Worm (Caenorhabditis elegans): Measurements from ENCODE around the gene fum-1.
"Not testable (repeated sequence)": the region's sequence is repeated elsewhere in the genome, so short reads cannot be mapped to it uniquely, and the experiment has no call there.

Gene fum-1

DNA sequence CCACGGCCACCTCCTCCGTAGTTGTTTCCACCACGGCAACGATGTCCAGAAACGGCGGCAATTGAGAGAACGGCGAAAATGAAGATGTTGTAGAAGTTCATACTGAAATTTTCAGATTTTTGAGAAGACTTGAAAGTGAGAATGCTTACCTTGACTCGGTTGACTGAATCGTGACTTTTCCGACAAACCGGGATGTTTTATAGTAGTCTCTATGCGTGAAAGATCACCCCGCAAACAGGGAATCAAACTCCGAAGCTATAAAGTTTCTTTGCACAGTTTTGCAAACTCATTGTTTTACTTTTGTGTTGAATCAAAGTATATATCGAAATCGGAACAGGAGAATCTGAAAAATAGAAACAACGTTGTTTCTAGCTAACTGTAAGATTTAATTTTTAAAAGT, 3.1 kb upstream of the fum-1 start, which contains the start of gene fipr-20:
fipr-20 (minus strand) TSS at position 101 of the 400 bp plus-strand sequence.
- TF ChIP-seq ztf-1 (GFP tag; conservative IDR thresholded peaks at IDR 0.05): no peak
- TF ChIP-seq nhr-25 (tag; optimal IDR thresholded peaks at IDR 0.05): no peak
- no peak for TF ChIP-seq nhr-11 (tag; optimal IDR thresholded peaks at IDR 0.05)
- no peak for TF ChIP-seq lsy-2 (tag; optimal IDR thresholded peaks at IDR 0.05)
- TF ChIP-seq peb-1 (tag; optimal IDR thresholded peaks at IDR 0.05): no peak
- no peak for TF ChIP-seq lin-39 (tag; optimal IDR thresholded peaks at IDR 0.05)
- TF ChIP-seq unc-62 (GFP tag; optimal IDR thresholded peaks at IDR 0.05): no peak
- no peak for TF ChIP-seq snpc-4 (tag; optimal IDR thresholded peaks at IDR 0.05)
- TF ChIP-seq fos-1 (tag; optimal IDR thresholded peaks at IDR 0.05): no peak
- TF ChIP-seq nhr-23 (tag; optimal IDR thresholded peaks at IDR 0.05): no peak
- TF ChIP-seq unc-39 (tag; optimal IDR thresholded peaks at IDR 0.05): no peak
- TF ChIP-seq ama-1 (optimal IDR thresholded peaks at IDR 0.05): no peak
- no peak for TF ChIP-seq nhr-10 (tag; optimal IDR thresholded peaks at IDR 0.05)
- no peak for TF ChIP-seq nhr-12 (tag; optimal IDR thresholded peaks at IDR 0.05)
- no peak for TF ChIP-seq sma-3 (GFP tag; optimal IDR thresholded peaks at IDR 0.05)
- no peak for TF ChIP-seq mbf-1 (tag; optimal IDR thresholded peaks at IDR 0.05)
- TF ChIP-seq egl-27 (tag; optimal IDR thresholded peaks at IDR 0.05): no peak
- no peak for TF ChIP-seq nhr-77 (tag; optimal IDR thresholded peaks at IDR 0.05)

DNA sequence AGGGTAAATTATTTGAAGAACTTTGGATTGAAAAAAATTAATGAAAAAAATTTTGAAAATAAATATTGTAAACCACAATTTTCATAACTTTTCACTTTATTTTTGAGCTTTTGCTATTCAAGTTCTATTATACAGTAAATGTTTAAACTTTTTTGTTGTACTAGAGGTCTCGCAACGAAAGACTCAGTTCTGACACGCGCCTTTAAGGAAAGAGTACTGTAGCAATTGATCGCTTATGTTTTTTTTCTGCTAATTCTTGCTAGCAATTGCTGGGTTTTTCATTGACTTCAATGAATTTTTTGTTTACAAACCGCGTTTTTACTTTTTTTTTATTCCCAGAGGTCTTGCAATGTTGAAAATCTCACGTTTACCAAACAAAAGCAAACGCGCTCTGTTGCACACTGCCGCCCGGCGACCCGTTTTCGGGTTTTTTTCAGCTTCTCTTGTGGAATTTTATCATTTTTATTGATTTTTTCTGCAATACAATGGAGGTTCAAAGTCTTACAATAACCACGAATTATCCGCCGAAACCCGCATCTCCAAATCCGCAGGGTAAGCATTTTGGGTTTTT, 1.9 kb upstream of the fum-1 start, which contains the start of gene H14A12.3:
H14A12.3 (plus strand) TSS at position 360 of the 571 bp plus-strand sequence.
- TF ChIP-seq mdl-1 (tag; optimal IDR thresholded peaks at IDR 0.05) (no peak), nhr-77 (tag; optimal IDR thresholded peaks at IDR 0.05) (no peak), C34F6.9 (tag; optimal IDR thresholded peaks at IDR 0.05) (peak; percentile 54), lin-11 (tag; optimal IDR thresholded peaks at IDR 0.05) (no peak), unc-55 (GFP tag; optimal IDR thresholded peaks at IDR 0.05) (peak; percentile 19), ZK546.5 (tag; optimal IDR thresholded peaks at IDR 0.05) (no peak), sma-3 (GFP tag; optimal IDR thresholded peaks at IDR 0.05) (no peak), mab-5 (tag; optimal IDR thresholded peaks at IDR 0.05) (no peak), nhr-6 (tag; optimal IDR thresholded peaks at IDR 0.05) (no peak), lsy-2 (tag; optimal IDR thresholded peaks at IDR 0.05) (peak in 1 of 2 experiments; percentile 41), lin-13 (GFP tag; optimal IDR thresholded peaks at IDR 0.05) (no peak), nhr-23 (tag; optimal IDR thresholded peaks at IDR 0.05) (no peak), ceh-82 (tag; optimal IDR thresholded peaks at IDR 0.05) (no peak)

DNA sequence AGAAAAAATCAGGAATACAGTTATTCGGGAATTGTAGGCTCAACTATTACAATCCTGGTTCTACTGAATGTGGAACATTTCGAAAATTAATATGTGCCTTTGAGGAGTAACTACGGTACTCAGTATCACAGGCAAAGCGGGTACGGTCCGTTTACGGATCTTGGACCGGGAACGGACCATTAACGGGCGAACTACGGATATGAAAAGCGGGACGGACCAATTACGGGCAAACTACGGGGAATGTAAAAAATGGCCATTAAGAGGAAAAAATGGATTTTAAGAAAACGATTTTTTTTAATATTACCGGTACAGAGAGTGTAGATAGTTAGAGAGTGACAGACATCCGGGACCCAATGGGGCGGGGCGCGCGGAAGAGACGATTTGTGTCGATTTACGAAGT, 3.6 kb downstream of the fum-1 start, which contains the start of gene H14A12.5:
H14A12.5 (minus strand) TSS at position 101 of the 400 bp plus-strand sequence.
- TF ChIP-seq nhr-10, unc-39, dmd-4 (tag; optimal IDR thresholded peaks at IDR 0.05): not testable (repeated sequence)

ce11 chrIII:7478932-7479331, 13.5 kb downstream of the fum-1 start:
- TF ChIP-seq unc-55 (GFP tag; optimal IDR thresholded peaks at IDR 0.05) (no peak), nhr-129 (tag; optimal IDR thresholded peaks at IDR 0.05) (no peak), gmeb-1 (tag; optimal IDR thresholded peaks at IDR 0.05) (peak; percentile 32), blmp-1 (tag; optimal IDR thresholded peaks at IDR 0.05; ENCODE audit: insufficient read depth) (no peak), fos-1 (tag; optimal IDR thresholded peaks at IDR 0.05) (peak; percentile 98), C34F6.9 (tag; optimal IDR thresholded peaks at IDR 0.05) (no peak)

DNA sequence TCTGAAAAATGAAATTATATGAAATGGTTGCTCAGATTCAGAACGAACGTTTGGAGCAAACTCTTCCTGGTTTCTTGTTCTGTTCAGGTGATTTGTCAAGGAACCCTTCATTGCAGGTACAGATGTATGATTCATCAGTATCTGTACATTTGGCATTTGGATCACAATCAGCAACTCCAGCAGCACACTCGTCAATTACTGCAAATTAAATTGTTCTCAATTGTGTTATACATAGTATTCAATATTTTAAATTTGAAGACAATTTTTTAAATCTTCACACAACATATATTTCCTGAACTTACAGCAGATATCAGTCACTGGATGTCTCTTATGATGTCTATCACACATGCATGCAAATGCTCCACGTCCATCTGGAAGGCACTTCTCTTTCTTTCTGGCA, 19.4 kb downstream of the fum-1 start:
- TF ChIP-seq elt-3 (tag; optimal IDR thresholded peaks at IDR 0.05) (no peak), sma-3 (GFP tag; optimal IDR thresholded peaks at IDR 0.05) (no peak), ztf-1 (GFP tag; conservative IDR thresholded peaks at IDR 0.05) (no peak), mab-5 (tag; optimal IDR thresholded peaks at IDR 0.05) (no peak), fos-1 (tag; optimal IDR thresholded peaks at IDR 0.05) (no peak), ztf-4 (tag; optimal IDR thresholded peaks at IDR 0.05) (no peak), nhr-12 (tag; optimal IDR thresholded peaks at IDR 0.05) (no peak), ceh-16 (tag; optimal IDR thresholded peaks at IDR 0.05) (no peak), lin-39 (tag; optimal IDR thresholded peaks at IDR 0.05) (no peak), unc-55 (GFP tag; optimal IDR thresholded peaks at IDR 0.05) (no peak), nhr-77 (tag; optimal IDR thresholded peaks at IDR 0.05) (no peak)
